Fruit fly (Drosophila melanogaster) whole organism, embryonic: ENCODE results near the gene CG31882.

Source experiments
- BEAF-32 ChIP-seq: fragments of 200-800 bp; sonication (Bioruptor generic); optimal IDR thresholded peaks from 3 replicates; lab custom pipeline; 2017; ENCODE audit warnings: missing biosample characterization, missing genetic modification characterization, mild to moderate bottlenecking, moderate library complexity, missing genetic modification reagents
- C15 ChIP-seq: fragments of 200-800 bp; sonication (Bioruptor generic); IDR thresholded peaks from 3 replicates; pipeline ENCODE4 v1.3.6; 2022; ENCODE audit warnings: missing biosample characterization, missing genetic modification characterization
- CG11456 ChIP-seq: fragments of 200-800 bp; sonication (Bioruptor generic); IDR thresholded peaks from 3 replicates; pipeline ENCODE4 v1.3.6; 2022; ENCODE audit warnings: missing biosample characterization, missing genetic modification characterization
- CG11695 ChIP-seq: fragments of 200-800 bp; sonication (Bioruptor generic); IDR thresholded peaks from 3 replicates; pipeline ENCODE4 v1.3.6; 2022; ENCODE audit warnings: missing biosample characterization, missing genetic modification characterization
- CG11723 ChIP-seq: fragments of 200-800 bp; sonication (Bioruptor generic); optimal IDR thresholded peaks from 2 replicates; lab custom pipeline; 2017; ENCODE audit warnings: missing biosample characterization, mild to moderate bottlenecking, missing genetic modification characterization
- CG13624 ChIP-seq: fragments of 200-800 bp; sonication (Bioruptor generic); optimal IDR thresholded peaks from 2 replicates; lab custom pipeline; 2016; ENCODE audit warnings: missing biosample characterization, missing genetic modification characterization
- CG14667 ChIP-seq: fragments of 200-800 bp; sonication (Bioruptor generic); IDR thresholded peaks from 2 replicates; pipeline ENCODE4 v1.3.6; 2022; ENCODE audit warnings: missing biosample characterization, missing genetic modification characterization
- CG14965 ChIP-seq: fragments of 200-800 bp; sonication (Bioruptor generic); optimal IDR thresholded peaks from 2 replicates; lab custom pipeline; 2016; ENCODE audit warnings: missing biosample characterization, missing genetic modification characterization, borderline replicate concordance
- CG15073 ChIP-seq: fragments of 200-800 bp; sonication (Bioruptor generic); optimal IDR thresholded peaks from 2 replicates; lab custom pipeline; 2016; ENCODE audit warnings: missing biosample characterization, missing genetic modification characterization
- CG17802 ChIP-seq: fragments of 200-800 bp; sonication (Bioruptor generic); optimal IDR thresholded peaks from 2 replicates; lab custom pipeline; 2018; ENCODE audit warnings: missing biosample characterization, mild to moderate bottlenecking, missing genetic modification characterization, moderate library complexity
- CG18599 ChIP-seq: fragments of 200-800 bp; sonication (Bioruptor generic); optimal IDR thresholded peaks from 3 replicates; lab custom pipeline; 2017; ENCODE audit warnings: missing biosample characterization, missing genetic modification characterization, mild to moderate bottlenecking, moderate library complexity, missing genetic modification reagents
- CG2712 ChIP-seq: fragments of 200-800 bp; optimal IDR thresholded peaks from 3 replicates; lab custom pipeline; 2019; ENCODE audit warnings: missing biosample characterization, mild to moderate bottlenecking, missing genetic modification characterization, moderate library complexity
- CG31365 ChIP-seq: fragments of 200-800 bp; sonication (Bioruptor generic); optimal IDR thresholded peaks from 2 replicates; lab custom pipeline; 2018; ENCODE audit warnings: missing biosample characterization, mild to moderate bottlenecking, missing genetic modification characterization
- CG32532 ChIP-seq: fragments of 200-800 bp; sonication (Bioruptor generic); IDR thresholded peaks from 2 replicates; pipeline ENCODE4 v1.3.6; 2022; ENCODE audit warnings: missing biosample characterization, missing genetic modification characterization
- CG3838 ChIP-seq: fragments of 200-800 bp; sonication (Bioruptor generic); optimal IDR thresholded peaks from 3 replicates; lab custom pipeline; 2016; ENCODE audit warnings: missing biosample characterization, missing genetic modification characterization
- CG4730 ChIP-seq: fragments of 200-800 bp; sonication (Bioruptor generic); IDR thresholded peaks from 2 replicates; pipeline ENCODE4 v1.3.6; 2022; ENCODE audit warnings: missing biosample characterization, missing genetic modification characterization
- CG7556 ChIP-seq: fragments of 200-800 bp; sonication (Bioruptor generic); optimal IDR thresholded peaks from 2 replicates; lab custom pipeline; 2017; ENCODE audit warnings: missing biosample characterization, mild to moderate bottlenecking, missing genetic modification characterization
- CG7786 ChIP-seq: fragments of 200-800 bp; sonication (Bioruptor generic); optimal IDR thresholded peaks from 2 replicates; lab custom pipeline; 2016; ENCODE audit warnings: missing biosample characterization, missing genetic modification characterization
- CG8765 ChIP-seq: fragments of 200-800 bp; sonication (Bioruptor generic); IDR thresholded peaks from 2 replicates; pipeline ENCODE4 v1.3.6; 2022; ENCODE audit warnings: missing biosample characterization, missing genetic modification characterization
- CG9876 ChIP-seq: fragments of 200-800 bp; sonication (Bioruptor generic); optimal IDR thresholded peaks from 2 replicates; lab custom pipeline; 2016; ENCODE audit warnings: missing biosample characterization, missing genetic modification characterization
- CkIIα-i1 ChIP-seq: fragments of 200-800 bp; sonication (Bioruptor generic); IDR thresholded peaks from 2 replicates; pipeline ENCODE4 v1.3.6; 2022; ENCODE audit warnings: missing biosample characterization, missing genetic modification characterization
- D19B ChIP-seq: fragments of 200-800 bp; sonication (Bioruptor generic); optimal IDR thresholded peaks from 2 replicates; lab custom pipeline; 2017; ENCODE audit warnings: missing biosample characterization, mild to moderate bottlenecking, missing genetic modification characterization
- Dek ChIP-seq: fragments of 200-800 bp; sonication (Bioruptor generic); optimal IDR thresholded peaks from 3 replicates; lab custom pipeline; 2019; ENCODE audit warnings: missing biosample characterization, mild to moderate bottlenecking, missing genetic modification characterization, moderate library complexity
- Dp ChIP-seq: fragments of 200-800 bp; sonication (Bioruptor generic); optimal IDR thresholded peaks from 2 replicates; lab custom pipeline; 2018; ENCODE audit warnings: missing biosample characterization, mild to moderate bottlenecking, missing genetic modification characterization, moderate library complexity
- Elba2 ChIP-seq: fragments of 200-800 bp; sonication (Bioruptor generic); optimal IDR thresholded peaks from 3 replicates; lab custom pipeline; 2016; ENCODE audit warnings: missing biosample characterization, missing genetic modification characterization
- Gsc ChIP-seq: fragments of 200-800 bp; sonication (Bioruptor generic); IDR thresholded peaks from 2 replicates; pipeline ENCODE4 v1.3.6; 2022; ENCODE audit warnings: missing biosample characterization, missing genetic modification characterization
- HLH4C ChIP-seq: fragments of 200-800 bp; sonication (Bioruptor generic); IDR thresholded peaks from 3 replicates; pipeline ENCODE4 v1.3.6; 2022; ENCODE audit warnings: missing biosample characterization, missing genetic modification characterization; ENCODE audit not compliant: partially characterized antibody
- Mad ChIP-seq: fragments of 200-800 bp; sonication (Bioruptor generic); optimal IDR thresholded peaks from 2 replicates; lab custom pipeline; 2016; ENCODE audit warnings: missing biosample characterization, missing genetic modification characterization
- Six4 ChIP-seq: fragments of 200-800 bp; sonication (Bioruptor generic); optimal IDR thresholded peaks from 2 replicates; lab custom pipeline; 2016; ENCODE audit warnings: missing biosample characterization, missing genetic modification characterization
- TFAM ChIP-seq: fragments of 200-800 bp; sonication (Bioruptor generic); optimal IDR thresholded peaks from 2 replicates; lab custom pipeline; 2017; ENCODE audit warnings: missing biosample characterization, missing genetic modification characterization, inconsistent platforms
- abd-A ChIP-seq: fragments of 200-800 bp; sonication (Bioruptor generic); optimal IDR thresholded peaks from 3 replicates; lab custom pipeline; 2019; ENCODE audit warnings: missing biosample characterization, mild to moderate bottlenecking, missing genetic modification characterization, moderate library complexity
- bab2 ChIP-seq: fragments of 200-800 bp; sonication (Bioruptor generic); optimal IDR thresholded peaks from 2 replicates; lab custom pipeline; 2016; ENCODE audit warnings: missing biosample characterization, missing genetic modification characterization
- ci ChIP-seq: fragments of 200-800 bp; sonication (Bioruptor generic); IDR thresholded peaks from 3 replicates; pipeline ENCODE4 v1.3.6; 2022; ENCODE audit warnings: missing biosample characterization, missing genetic modification characterization
- fru ChIP-seq: fragments of >200 bp; optimal IDR thresholded peaks from 2 replicates; lab custom pipeline; 2017
- ftz-f1 ChIP-seq: fragments of 200-800 bp; sonication (Bioruptor generic); optimal IDR thresholded peaks from 2 replicates; lab custom pipeline; 2016; ENCODE audit warnings: missing biosample characterization, missing genetic modification characterization
- gsb ChIP-seq: fragments of 200-800 bp; sonication (Bioruptor generic); IDR thresholded peaks from 2 replicates; pipeline ENCODE4 v1.3.6; 2022; ENCODE audit warnings: missing biosample characterization, missing genetic modification characterization
- gsb-n ChIP-seq: fragments of 200-800 bp; sonication (Bioruptor generic); optimal IDR thresholded peaks from 3 replicates; lab custom pipeline; 2018; ENCODE audit warnings: missing biosample characterization, mild to moderate bottlenecking, missing genetic modification characterization
- gt ChIP-seq: fragments of 200-800 bp; sonication (Bioruptor generic); IDR thresholded peaks from 2 replicates; pipeline ENCODE4 v1.3.6; 2022; ENCODE audit warnings: missing biosample characterization, missing genetic modification characterization
- hb ChIP-seq: fragments of 200-800 bp; sonication (Bioruptor generic); IDR thresholded peaks from 3 replicates; pipeline ENCODE4 v1.3.6; 2022; ENCODE audit warnings: missing biosample characterization, missing genetic modification characterization; ENCODE audit not compliant: partially characterized antibody
- ind ChIP-seq: fragments of 200-800 bp; sonication (Bioruptor generic); optimal IDR thresholded peaks from 3 replicates; lab custom pipeline; 2016; ENCODE audit warnings: missing biosample characterization, missing genetic modification characterization
- jing ChIP-seq: fragments of 200-800 bp; sonication (Bioruptor generic); optimal IDR thresholded peaks from 2 replicates; lab custom pipeline; 2018; ENCODE audit warnings: missing biosample characterization, mild to moderate bottlenecking, missing genetic modification characterization
- ken ChIP-seq: fragments of 200-800 bp; sonication (Bioruptor generic); IDR thresholded peaks from 3 replicates; pipeline ENCODE4 v1.3.6; 2022; ENCODE audit warnings: missing biosample characterization, missing genetic modification characterization
- lmd ChIP-seq: fragments of 200-800 bp; sonication (Bioruptor generic); IDR thresholded peaks from 2 replicates; pipeline ENCODE4 v1.3.6; 2022; ENCODE audit warnings: missing biosample characterization, missing genetic modification characterization
- oc ChIP-seq: fragments of 200-800 bp; sonication (Bioruptor generic); optimal IDR thresholded peaks from 2 replicates; lab custom pipeline; 2018; ENCODE audit warnings: missing biosample characterization, mild to moderate bottlenecking, missing genetic modification characterization, moderate library complexity
- pan ChIP-seq, 4 experiments: fragments of >200 bp in 3 of 4; fragments of 200-800 bp in 1 of 4; sonication (Bioruptor generic) in 1 of 4; optimal IDR thresholded peaks in 3 of 4; IDR thresholded peaks in 1 of 4; 2 replicates each; pipeline versions ENCODE4 v1.3.6 to Lab custom; 2017 to 2022; ENCODE audit warnings: missing biosample characterization in 2 of 4, missing genetic modification characterization in 2 of 4, mixed read lengths in 1 of 4
- ranshi ChIP-seq: fragments of 200-800 bp; sonication (Bioruptor generic); IDR thresholded peaks from 2 replicates; pipeline ENCODE4 v1.3.6; 2022; ENCODE audit warnings: missing biosample characterization, missing genetic modification characterization
- schlank ChIP-seq: fragments of 200-800 bp; sonication (Bioruptor generic); optimal IDR thresholded peaks from 2 replicates; lab custom pipeline; 2018; ENCODE audit warnings: missing biosample characterization, mild to moderate bottlenecking, missing genetic modification characterization
- tll ChIP-seq, 2 experiments: fragments of 200-800 bp in 1 of 2; fragments of >200 bp in 1 of 2; sonication (Bioruptor generic) in 1 of 2; optimal IDR thresholded peaks; 2 replicates each; lab custom pipeline; 2017 to 2019; ENCODE audit warnings: missing biosample characterization in 2 of 2, missing genetic modification characterization in 2 of 2, mild to moderate bottlenecking in 1 of 2, moderate library complexity in 1 of 2
- z ChIP-seq: fragments of 200-800 bp; sonication (Bioruptor generic); IDR thresholded peaks from 3 replicates; pipeline ENCODE4 v1.3.6; 2022; ENCODE audit warnings: missing biosample characterization, missing genetic modification characterization
- zen ChIP-seq: fragments of 200-800 bp; sonication (Bioruptor generic); optimal IDR thresholded peaks from 3 replicates; lab custom pipeline; 2018; ENCODE audit warnings: missing biosample characterization, mild to moderate bottlenecking, missing genetic modification characterization, moderate library complexity
- zfh2 ChIP-seq: fragments of 200-800 bp; sonication (Bioruptor generic); optimal IDR thresholded peaks from 2 replicates; lab custom pipeline; 2016; ENCODE audit warnings: missing biosample characterization, missing genetic modification characterization

Gene CG31882

DNA sequence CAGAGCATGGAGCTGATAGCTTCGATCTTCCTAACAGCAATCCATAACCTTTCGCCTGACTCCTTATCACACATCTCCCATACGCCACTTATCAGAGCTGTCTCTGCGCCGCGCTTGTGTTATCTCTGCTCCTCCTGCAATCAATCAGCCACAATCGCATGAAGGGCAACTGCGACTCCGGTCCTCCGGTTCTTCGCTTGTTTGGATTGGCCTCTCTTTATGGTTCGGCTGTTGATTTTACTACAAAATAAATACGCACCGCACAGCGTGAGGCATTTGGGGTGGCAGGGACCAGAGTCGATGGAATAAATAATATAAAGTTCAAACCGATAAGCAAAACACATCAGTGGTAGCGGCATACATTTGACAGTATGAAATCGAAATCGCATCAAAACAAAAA is 8.0 kb upstream of the CG31882 start (continued):
- TF ChIP-seq jing (GFP tag; lab: Kevin White, UChicago) (peak; percentile 8), ftz-f1 (GFP tag; lab: Kevin White, UChicago) (no peak), CG3838 (GFP tag; lab: Kevin White, UChicago) (peak; percentile 53), ind (GFP tag; lab: Kevin White, UChicago) (no peak), oc (tag; lab: Kevin White, UChicago) (peak; percentile 15), CG9876 (GFP tag; lab: Kevin White, UChicago) (peak; percentile 48), CkIIα-i1 (GFP tag; lab: Robert Waterston, UW) (no peak), CG14667 (GFP tag; lab: Robert Waterston, UW) (peak; percentile 26; the same call in 1 of the 2 replicates), Dp (GFP tag; lab: Kevin White, UChicago) (no peak), CG11456 (GFP tag; lab: Robert Waterston, UW) (0 out of 3 replicates have a peak, but pooled peaks have one; percentile 47), Six4 (peak; percentile 49), fru (no peak), tll (GFP tag; optimal IDR thresholded peaks at IDR 0.05; lab: Kevin White, UChicago) (no peak), HLH4C (GFP tag; lab: Robert Waterston, UW) (no peak), Gsc (no peak), CG7786 (GFP tag; lab: Kevin White, UChicago) (peak; percentile 41), CG15073 (GFP tag; lab: Kevin White, UChicago) (no peak), pan (optimal IDR thresholded peaks at IDR 0.05; lab: Kevin White, UChicago) (no peak), pan (GFP tag; optimal IDR thresholded peaks at IDR 0.05 in 1 of 2, IDR thresholded peaks at IDR 0.05 in 1 of 2) (peak in 1 of 2 experiments; percentile 43), hb (GFP tag; lab: Robert Waterston, UW) (no peak), CG18599 (GFP tag; lab: Kevin White, UChicago) (peak; percentile 73), z (GFP tag; lab: Robert Waterston, UW) (peak; percentile 68; the same call in 2 of the 3 replicates), CG4730 (GFP tag; lab: Robert Waterston, UW) (peak; percentile 45; the same call in 1 of the 2 replicates), ci (GFP tag; lab: Robert Waterston, UW) (peak; percentile 81), lmd (GFP tag; lab: Robert Waterston, UW) (no peak), D19B (GFP tag; lab: Kevin White, UChicago) (no peak), CG11723 (peak; percentile 11), ken (peak; percentile 66; the same call in 2 of the 3 replicates), Dek (no peak), CG32532 (GFP tag; lab: Robert Waterston, UW) (no peak), CG8765 (GFP tag; lab: Robert Waterston, UW) (no peak), zen (peak; percentile 27), Elba2 (GFP tag; lab: Kevin White, UChicago) (no peak), bab2 (GFP tag; lab: Kevin White, UChicago) (peak; percentile 84), schlank (tag; lab: Kevin White, UChicago) (peak; percentile 8), CG13624 (GFP tag; lab: Kevin White, UChicago) (no peak), CG2712 (tag; lab: Kevin White, UChicago) (peak; percentile 71), gsb-n (tag; lab: Kevin White, UChicago) (peak; percentile 67), C15 (GFP tag; lab: Robert Waterston, UW) (no peak), CG11695 (GFP tag; lab: Robert Waterston, UW) (peak; percentile 55; the same call in 2 of the 3 replicates), BEAF-32 (no peak), CG17802 (tag; lab: Kevin White, UChicago) (peak; percentile 37), ranshi (GFP tag; lab: Robert Waterston, UW) (peak; percentile 26; the same call in 1 of the 2 replicates), CG7556 (no peak), CG31365 (peak; percentile 27), gt (GFP tag; lab: Robert Waterston, UW) (no peak), zfh2 (GFP tag; lab: Kevin White, UChicago) (no peak), gsb (GFP tag; lab: Robert Waterston, UW) (no peak), abd-A (tag; lab: Kevin White, UChicago) (no peak), Mad (GFP tag; lab: Kevin White, UChicago) (peak; percentile 8), CG14965 (peak; percentile 55), TFAM (GFP tag; lab: Kevin White, UChicago) (no peak)
